Fruit fly (Drosophila melanogaster) whole organism, embryonic: ENCODE results near the gene loaf.

Experiments used
- Bgb ChIP-seq: fragments of 200-800 bp; sonication (Bioruptor generic); IDR thresholded peaks from 2 replicates; pipeline ENCODE4 v1.3.6; 2022; ENCODE audit warnings: missing biosample characterization, missing genetic modification characterization; ENCODE audit not compliant: partially characterized antibody
- CG10321 ChIP-seq: fragments of 200-800 bp; sonication (Bioruptor generic); IDR thresholded peaks from 2 replicates; pipeline ENCODE4 v1.3.6; 2022; ENCODE audit warnings: missing biosample characterization, missing genetic modification characterization
- CG10959 ChIP-seq: fragments of 200-800 bp; sonication (Bioruptor generic); IDR thresholded peaks from 2 replicates; pipeline ENCODE4 v1.3.6; 2022; ENCODE audit warnings: missing biosample characterization, missing genetic modification characterization
- CG11247 ChIP-seq: fragments of 200-800 bp; sonication (Bioruptor generic); IDR thresholded peaks from 2 replicates; pipeline ENCODE4 v1.3.6; 2022; ENCODE audit warnings: missing biosample characterization, missing genetic modification characterization
- CG12155 ChIP-seq: fragments of 200-800 bp; sonication (Bioruptor generic); optimal IDR thresholded peaks from 3 replicates; lab custom pipeline; 2016; ENCODE audit warnings: missing biosample characterization, missing genetic modification characterization
- CG12299 ChIP-seq: fragments of 200-800 bp; sonication (Bioruptor generic); optimal IDR thresholded peaks from 2 replicates; lab custom pipeline; 2018; ENCODE audit warnings: missing biosample characterization, mild to moderate bottlenecking, missing genetic modification characterization
- CG13624 ChIP-seq: fragments of 200-800 bp; sonication (Bioruptor generic); optimal IDR thresholded peaks from 2 replicates; lab custom pipeline; 2016; ENCODE audit warnings: missing biosample characterization, missing genetic modification characterization
- CG14667 ChIP-seq: fragments of 200-800 bp; sonication (Bioruptor generic); IDR thresholded peaks from 2 replicates; pipeline ENCODE4 v1.3.6; 2022; ENCODE audit warnings: missing biosample characterization, missing genetic modification characterization
- CG16863 ChIP-seq: fragments of 200-800 bp; sonication (Bioruptor generic); optimal IDR thresholded peaks from 3 replicates; lab custom pipeline; 2016; ENCODE audit warnings: missing biosample characterization, missing genetic modification characterization
- CG2678 ChIP-seq: fragments of 200-800 bp; sonication (Bioruptor generic); optimal IDR thresholded peaks from 3 replicates; lab custom pipeline; 2019; ENCODE audit warnings: missing biosample characterization, mild to moderate bottlenecking, missing genetic modification characterization, moderate library complexity
- CG2875 ChIP-seq: fragments of 200-800 bp; sonication (Bioruptor generic); optimal IDR thresholded peaks from 2 replicates; lab custom pipeline; 2017; ENCODE audit warnings: missing biosample characterization, mild to moderate bottlenecking, missing genetic modification characterization, missing genetic modification reagents
- CG31365 ChIP-seq: fragments of 200-800 bp; sonication (Bioruptor generic); optimal IDR thresholded peaks from 2 replicates; lab custom pipeline; 2018; ENCODE audit warnings: missing biosample characterization, mild to moderate bottlenecking, missing genetic modification characterization
- CG3163 ChIP-seq: fragments of 200-800 bp; sonication (Bioruptor generic); optimal IDR thresholded peaks from 3 replicates; lab custom pipeline; 2016; ENCODE audit warnings: missing biosample characterization, missing genetic modification characterization
- CG6272 ChIP-seq: fragments of 200-800 bp; sonication (Bioruptor generic); IDR thresholded peaks from 2 replicates; pipeline ENCODE4 v1.3.6; 2022; ENCODE audit warnings: missing biosample characterization, missing genetic modification characterization
- CG6813 ChIP-seq: fragments of 200-800 bp; sonication (Bioruptor generic); optimal IDR thresholded peaks from 2 replicates; lab custom pipeline; 2017; ENCODE audit warnings: missing biosample characterization, missing genetic modification characterization, mild to moderate bottlenecking, moderate library complexity, missing genetic modification reagents
- CG8089 ChIP-seq: fragments of 200-800 bp; sonication (Bioruptor generic); optimal IDR thresholded peaks from 3 replicates; lab custom pipeline; 2016; ENCODE audit warnings: missing biosample characterization, missing genetic modification characterization
- Camta ChIP-seq: fragments of 200-800 bp; sonication (Bioruptor generic); optimal IDR thresholded peaks from 2 replicates; lab custom pipeline; 2016; ENCODE audit warnings: missing biosample characterization, missing genetic modification characterization
- Dbx ChIP-seq: fragments of 200-800 bp; sonication (Bioruptor generic); IDR thresholded peaks from 3 replicates; pipeline ENCODE4 v1.3.6; 2022; ENCODE audit warnings: missing biosample characterization, missing genetic modification characterization
- Dip3 ChIP-seq: fragments of 200-800 bp; sonication (Bioruptor generic); optimal IDR thresholded peaks from 3 replicates; lab custom pipeline; 2016; ENCODE audit warnings: missing biosample characterization, missing genetic modification characterization
- Dref ChIP-seq: fragments of 200-800 bp; sonication (Bioruptor generic); IDR thresholded peaks from 2 replicates; pipeline ENCODE4 v1.3.6; 2022; ENCODE audit warnings: missing biosample characterization, missing genetic modification characterization
- Drgx ChIP-seq: fragments of 200-800 bp; sonication (Bioruptor generic); IDR thresholded peaks from 2 replicates; pipeline ENCODE4 v1.3.6; 2022; ENCODE audit warnings: missing biosample characterization, missing genetic modification characterization
- E2f2 ChIP-seq: fragments of 200-800 bp; sonication (Bioruptor generic); IDR thresholded peaks from 2 replicates; pipeline ENCODE4 v1.3.6; 2022; ENCODE audit warnings: missing biosample characterization, missing genetic modification characterization
- Fer2 ChIP-seq: fragments of 200-800 bp; sonication (Bioruptor generic); optimal IDR thresholded peaks from 2 replicates; lab custom pipeline; 2018; ENCODE audit warnings: missing biosample characterization, mild to moderate bottlenecking, missing genetic modification characterization, moderate library complexity
- H2.0 ChIP-seq: fragments of 200-800 bp; sonication (Bioruptor generic); IDR thresholded peaks from 2 replicates; pipeline ENCODE4 v1.3.6; 2022; ENCODE audit warnings: missing biosample characterization, missing genetic modification characterization
- HHEX ChIP-seq: fragments of 200-800 bp; sonication (Bioruptor generic); optimal IDR thresholded peaks from 3 replicates; lab custom pipeline; 2017; ENCODE audit warnings: missing biosample characterization, mild to moderate bottlenecking, missing genetic modification characterization, missing genetic modification reagents
- Hand ChIP-seq: fragments of 200-800 bp; sonication (Bioruptor generic); optimal IDR thresholded peaks from 2 replicates; lab custom pipeline; 2017; ENCODE audit warnings: mild to moderate bottlenecking, missing biosample characterization, missing genetic modification reagents, missing genetic modification characterization
- Hr3 ChIP-seq: fragments of 200-800 bp; sonication (Bioruptor generic); optimal IDR thresholded peaks from 3 replicates; lab custom pipeline; 2016; ENCODE audit warnings: missing biosample characterization, missing genetic modification characterization
- MBD-R2 ChIP-seq: fragments of 200-800 bp; sonication (Bioruptor generic); IDR thresholded peaks from 2 replicates; pipeline ENCODE4 v1.3.6; 2022; ENCODE audit warnings: missing biosample characterization, missing genetic modification characterization
- Myb ChIP-seq: fragments of 200-800 bp; sonication (Bioruptor generic); optimal IDR thresholded peaks from 2 replicates; lab custom pipeline; 2016; ENCODE audit warnings: missing biosample characterization, missing genetic modification characterization
- NC2α ChIP-seq: fragments of 200-800 bp; sonication (Bioruptor generic); optimal IDR thresholded peaks from 2 replicates; lab custom pipeline; 2016; ENCODE audit warnings: missing biosample characterization, missing genetic modification characterization
- Side ChIP-seq: fragments of 200-800 bp; sonication (Bioruptor generic); optimal IDR thresholded peaks from 2 replicates; lab custom pipeline; 2016; ENCODE audit warnings: missing biosample characterization, missing genetic modification characterization
- TFAM ChIP-seq: fragments of 200-800 bp; sonication (Bioruptor generic); optimal IDR thresholded peaks from 2 replicates; lab custom pipeline; 2017; ENCODE audit warnings: missing biosample characterization, missing genetic modification characterization, inconsistent platforms
- Xbp1 ChIP-seq: fragments of 200-800 bp; sonication (Bioruptor generic); optimal IDR thresholded peaks from 3 replicates; lab custom pipeline; 2016; ENCODE audit warnings: missing biosample characterization, mild to moderate bottlenecking, missing genetic modification characterization
- YL-1 ChIP-seq: fragments of 200-800 bp; sonication (Bioruptor generic); optimal IDR thresholded peaks from 3 replicates; lab custom pipeline; 2017; ENCODE audit warnings: missing biosample characterization, mild to moderate bottlenecking, missing genetic modification characterization
- ase ChIP-seq: fragments of 200-800 bp; sonication (Bioruptor generic); IDR thresholded peaks from 3 replicates; pipeline ENCODE4 v1.3.6; 2022; ENCODE audit warnings: missing biosample characterization, missing genetic modification characterization
- bcd ChIP-seq: fragments of 200-800 bp; sonication (Bioruptor generic); optimal IDR thresholded peaks from 2 replicates; lab custom pipeline; 2017; ENCODE audit warnings: missing biosample characterization, mild to moderate bottlenecking, missing genetic modification characterization
- caup ChIP-seq: fragments of 200-800 bp; sonication (Bioruptor generic); optimal IDR thresholded peaks from 3 replicates; lab custom pipeline; 2017; ENCODE audit warnings: missing biosample characterization, mild to moderate bottlenecking, missing genetic modification characterization, moderate library complexity; ENCODE audit not compliant: severe bottlenecking
- crp ChIP-seq, 2 experiments: fragments of 200-800 bp; sonication (Bioruptor generic); optimal IDR thresholded peaks; 2 replicates in 1 of 2; 3 replicates in 1 of 2; lab custom pipeline; 2017; ENCODE audit warnings: missing biosample characterization in 2 of 2, missing genetic modification characterization in 2 of 2, mild to moderate bottlenecking in 1 of 2, moderate library complexity in 1 of 2
- grn ChIP-seq: fragments of 200-800 bp; sonication (Bioruptor generic); optimal IDR thresholded peaks from 3 replicates; lab custom pipeline; 2017; ENCODE audit warnings: missing biosample characterization, missing genetic modification characterization
- ham ChIP-seq: fragments of 200-800 bp; sonication (Bioruptor generic); IDR thresholded peaks from 2 replicates; pipeline ENCODE4 v1.3.6; 2022; ENCODE audit warnings: missing biosample characterization, missing genetic modification characterization
- hkb ChIP-seq, 2 experiments: fragments of 200-800 bp in 1 of 2; fragments of >200 bp in 1 of 2; sonication (Bioruptor generic) in 1 of 2; IDR thresholded peaks in 1 of 2; optimal IDR thresholded peaks in 1 of 2; 2 replicates each; pipeline versions ENCODE4 v1.3.6 to Lab custom; 2017 to 2022; ENCODE audit warnings: missing biosample characterization in 1 of 2, missing genetic modification characterization in 1 of 2
- jigr1 ChIP-seq: fragments of 200-800 bp; sonication (Bioruptor generic); IDR thresholded peaks from 3 replicates; pipeline ENCODE4 v1.3.6; 2022; ENCODE audit warnings: missing biosample characterization, missing genetic modification characterization
- lov ChIP-seq, 2 experiments: fragments of 200-800 bp in 1 of 2; fragments of >200 bp in 1 of 2; sonication (Bioruptor generic) in 1 of 2; IDR thresholded peaks in 1 of 2; optimal IDR thresholded peaks in 1 of 2; 2 replicates in 1 of 2; 3 replicates in 1 of 2; pipeline versions ENCODE4 v1.3.6 to Lab custom; 2017 to 2022; ENCODE audit warnings: missing biosample characterization in 1 of 2, missing genetic modification characterization in 1 of 2
- mam ChIP-seq: fragments of 200-800 bp; sonication (Bioruptor generic); optimal IDR thresholded peaks from 3 replicates; lab custom pipeline; 2016; ENCODE audit warnings: missing biosample characterization, missing genetic modification characterization
- mirr ChIP-seq: fragments of 200-800 bp; sonication (Bioruptor generic); optimal IDR thresholded peaks from 3 replicates; lab custom pipeline; 2018; ENCODE audit warnings: missing biosample characterization, mild to moderate bottlenecking, missing genetic modification characterization
- nerfin-1 ChIP-seq: fragments of 200-800 bp; sonication (Bioruptor generic); optimal IDR thresholded peaks from 3 replicates; lab custom pipeline; 2019; ENCODE audit warnings: missing biosample characterization, mild to moderate bottlenecking, missing genetic modification characterization, moderate library complexity
- psq ChIP-seq: fragments of 200-800 bp; sonication (Bioruptor generic); optimal IDR thresholded peaks from 2 replicates; lab custom pipeline; 2017; ENCODE audit warnings: missing biosample characterization, missing genetic modification characterization
- pzg ChIP-seq: fragments of 200-800 bp; sonication (Bioruptor generic); optimal IDR thresholded peaks from 3 replicates; lab custom pipeline; 2018; ENCODE audit warnings: missing biosample characterization, mild to moderate bottlenecking, missing genetic modification characterization, moderate library complexity
- slp2 ChIP-seq: fragments of 200-800 bp; sonication (Bioruptor generic); optimal IDR thresholded peaks from 2 replicates; lab custom pipeline; 2016; ENCODE audit warnings: missing biosample characterization, missing genetic modification characterization
- tx ChIP-seq: fragments of 200-800 bp; sonication (Bioruptor generic); optimal IDR thresholded peaks from 2 replicates; lab custom pipeline; 2016; ENCODE audit warnings: missing biosample characterization, missing genetic modification characterization

loaf gene

dm6 chr3L:11785291-11785690 lies 19.3 kb upstream of the loaf start (continued):
- 0 out of 2 replicates have a peak, but pooled peaks have one; percentile 46 for TF ChIP-seq CG11247
- peak; percentile 28 for TF ChIP-seq HHEX (GFP tag; lab: Kevin White, UChicago)
- peak; percentile 35 for TF ChIP-seq CG13624 (GFP tag; lab: Kevin White, UChicago)
- no peak for TF ChIP-seq CG12299
- no peak for TF ChIP-seq CG31365 (tag; lab: Kevin White, UChicago)
- TF ChIP-seq Bgb (GFP tag; lab: Robert Waterston, UW): no peak
- TF ChIP-seq ase (GFP tag; lab: Robert Waterston, UW): no peak
- TF ChIP-seq lov (optimal IDR thresholded peaks at IDR 0.05; lab: Kevin White, UChicago): no peak
- no peak for TF ChIP-seq lov (GFP tag; IDR thresholded peaks at IDR 0.05; lab: Robert Waterston, UW)
- TF ChIP-seq slp2 (GFP tag; lab: Kevin White, UChicago): no peak
- TF ChIP-seq bcd: peak; percentile 48
- no peak for TF ChIP-seq Hand (GFP tag; lab: Kevin White, UChicago)
- TF ChIP-seq TFAM (GFP tag; lab: Kevin White, UChicago): no peak
- TF ChIP-seq CG2875 (GFP tag; lab: Kevin White, UChicago): no peak
- TF ChIP-seq H2.0 (GFP tag; lab: Robert Waterston, UW): peak; percentile 20; the same call in 1 of the 2 replicates
- peak; percentile 82 for TF ChIP-seq Drgx (GFP tag; lab: Robert Waterston, UW)
- TF ChIP-seq CG3163 (GFP tag; lab: Kevin White, UChicago): no peak
- TF ChIP-seq hkb (optimal IDR thresholded peaks at IDR 0.05; lab: Kevin White, UChicago): no peak
- peak; percentile 71 for TF ChIP-seq hkb (GFP tag; IDR thresholded peaks at IDR 0.05; lab: Robert Waterston, UW)
- TF ChIP-seq CG10321: 0 out of 2 replicates have a peak, but pooled peaks have one; percentile 21
- TF ChIP-seq CG10959 (GFP tag; lab: Robert Waterston, UW): no peak
- TF ChIP-seq nerfin-1: no peak
- peak; percentile 47 for TF ChIP-seq mam (GFP tag; lab: Kevin White, UChicago)
- no peak for TF ChIP-seq Dref (GFP tag; lab: Robert Waterston, UW)
- TF ChIP-seq NC2α (GFP tag; lab: Kevin White, UChicago): no peak
- no peak for TF ChIP-seq pzg
- peak; percentile 18 for TF ChIP-seq Dip3 (GFP tag; lab: Kevin White, UChicago)
- no peak for TF ChIP-seq psq
- TF ChIP-seq crp (GFP tag; optimal IDR thresholded peaks at IDR 0.05; lab: Kevin White, UChicago): no peak
- no peak for TF ChIP-seq CG2678
- no peak for TF ChIP-seq grn (GFP tag; lab: Kevin White, UChicago)
- TF ChIP-seq CG6813 (GFP tag; lab: Kevin White, UChicago): no peak
- no peak for TF ChIP-seq tx (GFP tag; lab: Kevin White, UChicago)
- peak; percentile 18 for TF ChIP-seq caup (GFP tag; lab: Kevin White, UChicago)
- peak; percentile 19 for TF ChIP-seq CG16863 (GFP tag; lab: Kevin White, UChicago)
- no peak for TF ChIP-seq mirr
- no peak for TF ChIP-seq Side (GFP tag; lab: Kevin White, UChicago)
- TF ChIP-seq CG6272 (GFP tag; lab: Robert Waterston, UW): no peak
- TF ChIP-seq ham (GFP tag; lab: Robert Waterston, UW): no peak
- peak; percentile 41 for TF ChIP-seq Xbp1 (GFP tag; lab: Kevin White, UChicago)
- TF ChIP-seq CG12155 (GFP tag; lab: Kevin White, UChicago): peak; percentile 23
- TF ChIP-seq YL-1 (GFP tag; lab: Kevin White, UChicago): peak; percentile 17
- TF ChIP-seq E2f2 (GFP tag; lab: Robert Waterston, UW): peak; percentile 38; the same call in 1 of the 2 replicates
- TF ChIP-seq Hr3 (GFP tag; lab: Kevin White, UChicago): peak; percentile 29
- peak; percentile 7 for TF ChIP-seq Fer2
- no peak for TF ChIP-seq CG14667
- peak; percentile 24; the same call in 1 of the 2 replicates for TF ChIP-seq MBD-R2 (GFP tag; lab: Robert Waterston, UW)
- peak; percentile 51; the same call in 1 of the 3 replicates for TF ChIP-seq Dbx (GFP tag; lab: Robert Waterston, UW)
- no peak for TF ChIP-seq jigr1 (GFP tag; lab: Robert Waterston, UW)
- peak; percentile 19 for TF ChIP-seq Camta (GFP tag; lab: Kevin White, UChicago)
- TF ChIP-seq Myb (GFP tag; lab: Kevin White, UChicago): no peak
- no peak for TF ChIP-seq CG8089 (GFP tag; lab: Kevin White, UChicago)
